Worm (Caenorhabditis elegans) whole organism, L1 larva: Measurements from ENCODE around the gene sek-3.

Experiments used
- F16B12.6 ChIP-seq: fragments of 150-350 bp; optimal IDR thresholded peaks from 2 replicates; lab custom pipeline; 2014; ENCODE audit warnings: missing biosample characterization, missing genetic modification characterization
- aha-1 ChIP-seq: fragments of 150-350 bp; optimal IDR thresholded peaks from 2 replicates; lab custom pipeline; 2014; ENCODE audit warnings: missing biosample characterization, missing genetic modification characterization
- aly-2 ChIP-seq: fragments of 150-350 bp; optimal IDR thresholded peaks from 2 replicates; lab custom pipeline; 2014; ENCODE audit warnings: missing biosample characterization, missing genetic modification characterization
- ama-1 ChIP-seq: fragments of 150-350 bp; optimal IDR thresholded peaks from 2 replicates; lab custom pipeline; 2014
- blmp-1 ChIP-seq: fragments of 150-350 bp; optimal IDR thresholded peaks from 2 replicates; lab custom pipeline; 2014; ENCODE audit warnings: missing biosample characterization, missing genetic modification characterization
- ceh-8 ChIP-seq: fragments of 200-800 bp; sonication (Bioruptor generic); optimal IDR thresholded peaks from 2 replicates; lab custom pipeline; 2018; ENCODE audit warnings: mild to moderate bottlenecking, missing genetic modification characterization, moderate library complexity, missing compliant biosample characterization
- ceh-82 ChIP-seq, 3 experiments: fragments of 150-350 bp in 1 of 3; sonication (generic microtip) in 2 of 3; optimal IDR thresholded peaks; 2 replicates each; lab custom pipeline; 2014 to 2017; ENCODE audit warnings: missing biosample characterization in 3 of 3, missing genetic modification characterization in 3 of 3
- ceh-88 ChIP-seq: fragments of 200-800 bp; sonication (Bioruptor generic); IDR thresholded peaks from 2 replicates; pipeline ENCODE4 v1.3.6; 2022; ENCODE audit warnings: missing genetic modification characterization, missing compliant biosample characterization
- ces-1 ChIP-seq: fragments of 150-350 bp; optimal IDR thresholded peaks from 2 replicates; lab custom pipeline; 2014; ENCODE audit warnings: missing biosample characterization, missing genetic modification reagents, missing genetic modification characterization
- dsc-1 ChIP-seq: sonication (generic microtip); optimal IDR thresholded peaks from 2 replicates; lab custom pipeline; 2016; ENCODE audit warnings: mild to moderate bottlenecking, missing genetic modification characterization, missing compliant biosample characterization
- efl-1 ChIP-seq, 4 experiments: fragments of 150-350 bp; optimal IDR thresholded peaks in 3 of 4; peaks in 1 of 4; 1 replicate in 1 of 4; 2 replicates in 3 of 4; lab custom pipeline; 2014; ENCODE audit warnings: missing biosample characterization in 2 of 4, missing genetic modification characterization in 2 of 4, missing genetic modification reagents in 2 of 4
- egl-27 ChIP-seq, 2 experiments: fragments of 150-350 bp in 1 of 2; sonication (generic microtip); optimal IDR thresholded peaks; 3 replicates each; lab custom pipeline; 2017 to 2018; ENCODE audit warnings: missing biosample characterization in 2 of 2, missing genetic modification characterization in 2 of 2, missing genetic modification reagents in 2 of 2
- elt-3 ChIP-seq, 6 experiments: fragments of 150-350 bp in 1 of 6; sonication (generic microtip); optimal IDR thresholded peaks; 2 replicates each; lab custom pipeline; 2017 to 2018; ENCODE audit warnings: missing biosample characterization in 6 of 6, missing genetic modification characterization in 6 of 6, inconsistent platforms in 1 of 6
- ets-5 ChIP-seq: fragments of 200-800 bp; sonication (Bioruptor generic); IDR thresholded peaks from 2 replicates; pipeline ENCODE4 v1.3.6; 2022; ENCODE audit warnings: missing genetic modification characterization, missing compliant biosample characterization
- fkh-10 ChIP-seq: sonication (generic microtip); optimal IDR thresholded peaks from 2 replicates; lab custom pipeline; 2017; ENCODE audit warnings: missing biosample characterization, missing genetic modification reagents, missing genetic modification characterization
- fkh-8 ChIP-seq: sonication (generic microtip); optimal IDR thresholded peaks from 2 replicates; lab custom pipeline; 2016; ENCODE audit warnings: mild to moderate bottlenecking, missing genetic modification characterization, missing compliant biosample characterization
- hlh-17 ChIP-seq: fragments of 200-800 bp; sonication (Bioruptor generic); optimal IDR thresholded peaks from 2 replicates; lab custom pipeline; 2018; ENCODE audit warnings: missing genetic modification characterization, mild to moderate bottlenecking, missing compliant biosample characterization, moderate library complexity, borderline replicate concordance
- hpl-2 ChIP-seq: fragments of 150-350 bp; optimal IDR thresholded peaks from 2 replicates; lab custom pipeline; 2014; ENCODE audit warnings: missing biosample characterization, missing genetic modification reagents, missing genetic modification characterization
- irx-1 ChIP-seq: sonication (generic microtip); optimal IDR thresholded peaks from 2 replicates; lab custom pipeline; 2016; ENCODE audit warnings: missing genetic modification characterization, missing compliant biosample characterization
- isw-1 ChIP-seq: fragments of 200-800 bp; sonication (Bioruptor generic); IDR thresholded peaks from 2 replicates; pipeline ENCODE4 v1.3.6; 2022; ENCODE audit warnings: missing genetic modification characterization, missing compliant biosample characterization
- lin-14 ChIP-seq: fragments of 200-800 bp; sonication (Bioruptor generic); optimal IDR thresholded peaks from 2 replicates; lab custom pipeline; 2018; ENCODE audit warnings: mild to moderate bottlenecking, missing genetic modification characterization, moderate library complexity, missing compliant biosample characterization
- lin-35 ChIP-seq, 2 experiments: fragments of 150-350 bp; optimal IDR thresholded peaks; 2 replicates each; lab custom pipeline; 2014; ENCODE audit warnings: missing biosample characterization in 2 of 2, missing genetic modification characterization in 2 of 2, missing genetic modification reagents in 2 of 2
- lin-39 ChIP-seq: fragments of 150-350 bp; optimal IDR thresholded peaks from 2 replicates; lab custom pipeline; 2014; ENCODE audit warnings: missing biosample characterization, missing genetic modification reagents, missing genetic modification characterization
- lir-3 ChIP-seq: sonication (generic microtip); optimal IDR thresholded peaks from 2 replicates; lab custom pipeline; 2016; ENCODE audit warnings: mild to moderate bottlenecking, missing genetic modification characterization, moderate library complexity, missing compliant biosample characterization; ENCODE audit not compliant: poor library complexity
- lsy-2 ChIP-seq, 2 experiments: fragments of 150-350 bp; optimal IDR thresholded peaks; 2 replicates each; lab custom pipeline; 2014; ENCODE audit warnings: missing biosample characterization in 2 of 2, missing genetic modification characterization in 2 of 2
- mab-9 ChIP-seq: fragments of 200-800 bp; sonication (Bioruptor generic); IDR thresholded peaks from 2 replicates; pipeline ENCODE4 v1.3.6; 2022; ENCODE audit warnings: missing genetic modification reagents, missing genetic modification characterization, missing compliant biosample characterization
- mef-2 ChIP-seq: fragments of 150-350 bp; optimal IDR thresholded peaks from 2 replicates; lab custom pipeline; 2014; ENCODE audit warnings: missing biosample characterization, missing genetic modification characterization
- mep-1 ChIP-seq: fragments of 150-350 bp; optimal IDR thresholded peaks from 2 replicates; lab custom pipeline; 2014; ENCODE audit warnings: missing biosample characterization, missing genetic modification characterization
- nhr-19 ChIP-seq: fragments of 200-800 bp; sonication (Bioruptor generic); conservative IDR thresholded peaks from 2 replicates; pipeline ENCODE4 v1.3.6; 2022; ENCODE audit warnings: missing genetic modification characterization, missing compliant biosample characterization
- nhr-237 ChIP-seq: fragments of 150-350 bp; optimal IDR thresholded peaks from 2 replicates; lab custom pipeline; 2014; ENCODE audit warnings: missing biosample characterization, missing genetic modification characterization
- nhr-47 ChIP-seq: sonication (generic microtip); optimal IDR thresholded peaks from 2 replicates; lab custom pipeline; 2016; ENCODE audit warnings: mild to moderate bottlenecking, missing genetic modification characterization, moderate library complexity, missing compliant biosample characterization
- nhr-71 ChIP-seq: sonication (generic microtip); optimal IDR thresholded peaks from 2 replicates; lab custom pipeline; 2016; ENCODE audit warnings: mild to moderate bottlenecking, missing genetic modification characterization, moderate library complexity, missing compliant biosample characterization
- pqm-1 ChIP-seq: sonication (generic microtip); optimal IDR thresholded peaks from 3 replicates; lab custom pipeline; 2017; ENCODE audit warnings: missing biosample characterization, missing genetic modification characterization
- snu-23 ChIP-seq: sonication (generic microtip); optimal IDR thresholded peaks from 2 replicates; lab custom pipeline; 2016; ENCODE audit warnings: missing genetic modification characterization, missing compliant biosample characterization
- swsn-7 ChIP-seq: sonication (generic microtip); optimal IDR thresholded peaks from 2 replicates; lab custom pipeline; 2016; ENCODE audit warnings: missing genetic modification characterization, missing compliant biosample characterization
- tbx-2 ChIP-seq: sonication (generic microtip); optimal IDR thresholded peaks from 2 replicates; lab custom pipeline; 2016; ENCODE audit warnings: missing genetic modification characterization, missing compliant biosample characterization
- tlp-1 ChIP-seq: fragments of 150-350 bp; optimal IDR thresholded peaks from 2 replicates; lab custom pipeline; 2014; ENCODE audit warnings: missing biosample characterization, missing genetic modification characterization
- unc-30 ChIP-seq: sonication (generic microtip); optimal IDR thresholded peaks from 2 replicates; lab custom pipeline; 2017; ENCODE audit warnings: missing biosample characterization, missing genetic modification characterization
- unc-86 ChIP-seq: sonication (generic microtip); optimal IDR thresholded peaks from 2 replicates; lab custom pipeline; 2016; ENCODE audit warnings: missing genetic modification characterization, missing compliant biosample characterization
- unc-98 ChIP-seq: fragments of 200-800 bp; sonication (Bioruptor generic); IDR thresholded peaks from 2 replicates; pipeline ENCODE4 v1.3.6; 2022; ENCODE audit warnings: missing genetic modification characterization, missing compliant biosample characterization
- vab-15 ChIP-seq: sonication (generic microtip); optimal IDR thresholded peaks from 2 replicates; lab custom pipeline; 2017; ENCODE audit warnings: missing genotype, mild to moderate bottlenecking, missing genetic modification characterization, missing compliant biosample characterization
- xbp-1 ChIP-seq: sonication (generic microtip); optimal IDR thresholded peaks from 2 replicates; lab custom pipeline; 2016; ENCODE audit warnings: missing genetic modification characterization, missing compliant biosample characterization
- zag-1 ChIP-seq: fragments of 150-350 bp; optimal IDR thresholded peaks from 2 replicates; lab custom pipeline; 2014; ENCODE audit warnings: missing biosample characterization, missing genetic modification characterization
- zip-4 ChIP-seq: fragments of 200-800 bp; sonication (Bioruptor generic); optimal IDR thresholded peaks from 2 replicates; lab custom pipeline; 2018; ENCODE audit warnings: mild to moderate bottlenecking, missing genetic modification characterization, moderate library complexity, missing compliant biosample characterization
- ztf-11 ChIP-seq, 2 experiments: sonication (generic microtip); optimal IDR thresholded peaks; 2 replicates each; lab custom pipeline; 2016 to 2017; ENCODE audit warnings: missing genetic modification characterization in 2 of 2, missing biosample characterization in 1 of 2, missing compliant biosample characterization in 1 of 2
- ztf-4 ChIP-seq: fragments of 150-350 bp; optimal IDR thresholded peaks from 2 replicates; lab custom pipeline; 2014; ENCODE audit warnings: missing biosample characterization, missing genetic modification characterization

The sek-3 gene

DNA sequence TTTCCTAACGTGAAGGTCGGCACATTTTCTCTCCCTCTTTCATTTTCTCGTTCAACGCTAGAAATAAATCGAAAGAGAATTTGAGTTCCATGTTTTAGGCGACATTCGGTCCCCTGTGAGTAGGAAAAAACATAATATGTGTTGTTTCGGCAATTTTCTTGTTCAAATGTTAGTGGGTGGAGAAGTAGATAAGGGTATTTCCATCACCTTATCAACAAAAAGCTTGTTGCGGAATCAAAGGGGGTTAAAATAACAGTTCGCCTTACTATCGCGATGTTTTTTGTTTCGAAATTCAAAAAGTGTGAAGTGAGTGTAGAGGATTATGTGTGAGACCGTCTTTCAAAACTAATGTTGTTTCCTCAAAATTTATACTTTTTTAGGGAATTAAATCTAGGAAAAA is 36.1 kb upstream of the sek-3 start:
- TF ChIP-seq ceh-82 (tag; optimal IDR thresholded peaks at IDR 0.05; lab: Kevin White, UChicago) = no peak
- no peak for TF ChIP-seq ama-1
- no peak for TF ChIP-seq lir-3 (tag; lab: Kevin White, UChicago)
- no peak for TF ChIP-seq unc-30
- no peak for TF ChIP-seq pqm-1 (tag; lab: Kevin White, UChicago)
- TF ChIP-seq lin-35 (GFP tag; optimal IDR thresholded peaks at IDR 0.05; lab: Kevin White, UChicago) = no peak
- TF ChIP-seq xbp-1 (tag; lab: Kevin White, UChicago) = no peak
- no peak for TF ChIP-seq hpl-2
- no peak for TF ChIP-seq aha-1 (tag; lab: Kevin White, UChicago)
- no peak for TF ChIP-seq nhr-47 (tag; lab: Kevin White, UChicago)
- no peak for TF ChIP-seq lin-14 (GFP tag; lab: Kevin White, UChicago)
- TF ChIP-seq ets-5 (GFP tag; lab: Robert Waterston, UW) = no peak
- TF ChIP-seq lin-39 (tag; lab: Kevin White, UChicago) = no peak
- TF ChIP-seq tlp-1 (tag; lab: Kevin White, UChicago) = no peak
- no peak for TF ChIP-seq nhr-237 (tag; lab: Kevin White, UChicago)
- TF ChIP-seq F16B12.6 (tag; lab: Kevin White, UChicago) = no peak
- TF ChIP-seq efl-1 (optimal IDR thresholded peaks at IDR 0.05; lab: Kevin White, UChicago) = no peak
- TF ChIP-seq efl-1 (GFP tag; optimal IDR thresholded peaks at IDR 0.05 in 1 of 2; lab: Kevin White, UChicago) = no peak
- no peak for TF ChIP-seq irx-1 (tag; lab: Kevin White, UChicago)

DNA sequence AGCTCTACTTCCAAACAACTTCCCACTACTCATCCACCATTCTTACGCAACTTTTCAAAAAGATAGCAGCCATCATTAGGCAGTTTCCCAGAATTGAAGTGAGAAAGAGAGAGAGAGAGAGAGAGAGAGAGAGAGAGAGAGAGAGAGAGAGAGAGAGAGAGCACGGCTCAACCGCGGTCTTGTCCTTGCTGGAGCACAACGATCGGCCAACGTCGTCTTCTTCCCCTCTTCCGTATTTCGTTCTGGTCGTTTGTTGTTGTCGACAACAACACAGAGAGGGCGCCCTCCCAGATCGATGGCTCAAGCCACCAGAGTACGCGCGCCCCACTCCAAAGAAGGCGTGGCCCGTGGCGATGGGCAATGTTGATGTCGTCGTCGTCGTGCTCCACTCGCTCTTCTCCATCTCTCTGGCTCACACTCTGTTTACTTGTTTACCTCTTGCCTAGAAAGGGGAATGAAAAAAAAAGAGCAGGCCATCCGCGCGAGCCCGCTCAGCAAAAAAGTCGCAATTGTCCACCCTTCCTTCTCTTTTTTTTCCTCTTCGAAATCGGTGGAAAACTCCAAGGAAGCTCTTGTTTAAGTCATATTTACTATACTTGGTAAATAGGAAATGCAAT is 35.6 kb upstream of the sek-3 start:
- TF ChIP-seq isw-1 (GFP tag; lab: Robert Waterston, UW) (peak; percentile 25), ceh-88 (GFP tag; lab: Robert Waterston, UW) (no peak), nhr-71 (tag; lab: Kevin White, UChicago) (peak; percentile 68), ztf-4 (tag; lab: Kevin White, UChicago) (peak; percentile 33), fkh-8 (peak; percentile 84), nhr-47 (tag; lab: Kevin White, UChicago) (peak; percentile 69), unc-98 (GFP tag; lab: Robert Waterston, UW) (0 out of 2 replicates have a peak, but pooled peaks have one; percentile 14), fkh-10 (GFP tag; lab: Kevin White, UChicago) (peak; percentile 34), ceh-8 (GFP tag; lab: Kevin White, UChicago) (peak; percentile 71), xbp-1 (tag; lab: Kevin White, UChicago) (peak; percentile 29), nhr-19 (GFP tag; lab: Robert Waterston, UW) (peak; percentile 61), swsn-7 (tag; lab: Kevin White, UChicago) (peak; percentile 53), unc-30 (no peak), ces-1 (no peak), efl-1 (optimal IDR thresholded peaks at IDR 0.05; lab: Kevin White, UChicago) (peak in 1 of 2 experiments; percentile 10), efl-1 (GFP tag; optimal IDR thresholded peaks at IDR 0.05 in 1 of 2; lab: Kevin White, UChicago) (no peak), lsy-2 (tag; optimal IDR thresholded peaks at IDR 0.05; lab: Kevin White, UChicago) (peak; percentile 8 to 33), unc-86 (tag; lab: Kevin White, UChicago) (peak; percentile 79), F16B12.6 (tag; lab: Kevin White, UChicago) (no peak), aly-2 (tag; lab: Kevin White, UChicago) (no peak), ztf-11 (tag; optimal IDR thresholded peaks at IDR 0.05; lab: Kevin White, UChicago) (peak in 1 of 2 experiments; percentile 28), egl-27 (tag; optimal IDR thresholded peaks at IDR 0.05; lab: Kevin White, UChicago) (no peak), zip-4 (GFP tag; lab: Kevin White, UChicago) (peak; percentile 7), snu-23 (GFP tag; lab: Kevin White, UChicago) (peak; percentile 26), mep-1 (peak; percentile 35), blmp-1 (tag; lab: Kevin White, UChicago) (no peak), lin-14 (GFP tag; lab: Kevin White, UChicago) (peak; percentile 94), vab-15 (tag; lab: Kevin White, UChicago) (peak; percentile 28), dsc-1 (tag; lab: Kevin White, UChicago) (no peak), tbx-2 (peak; percentile 75), mef-2 (tag; lab: Kevin White, UChicago) (no peak), lin-39 (tag; lab: Kevin White, UChicago) (no peak), ceh-82 (tag; optimal IDR thresholded peaks at IDR 0.05; lab: Kevin White, UChicago) (peak in 2 of 3 experiments; percentile 58 to 66), nhr-237 (tag; lab: Kevin White, UChicago) (no peak), zag-1 (no peak), mab-9 (GFP tag; lab: Robert Waterston, UW) (peak; percentile 46; the same call in 1 of the 2 replicates), elt-3 (tag; optimal IDR thresholded peaks at IDR 0.05; lab: Kevin White, UChicago) (no peak), hlh-17 (no peak)
